Worm (Caenorhabditis elegans) whole organism, young adult: ENCODE data around the gene F16B12.4.

Experiments
- B0019.2 ChIP-seq: fragments of 200-800 bp; sonication (Bioruptor generic); conservative IDR thresholded peaks from 2 replicates; pipeline ENCODE4 v1.3.6; 2022; ENCODE audit warnings: missing genetic modification reagents, missing genetic modification characterization, missing compliant biosample characterization
- D2030.7 ChIP-seq: fragments of 200-800 bp; sonication (Bioruptor generic); IDR thresholded peaks from 2 replicates; pipeline ENCODE4 v1.3.6; 2022; ENCODE audit warnings: missing genetic modification reagents, missing genetic modification characterization, missing compliant biosample characterization
- F10E7.11 ChIP-seq: sonication (generic microtip); optimal IDR thresholded peaks from 2 replicates; lab custom pipeline; 2017; ENCODE audit warnings: mild to moderate bottlenecking, missing genetic modification characterization, moderate library complexity, missing compliant biosample characterization
- F33H1.4 ChIP-seq: fragments of 200-800 bp; sonication (Bioruptor generic); IDR thresholded peaks from 2 replicates; pipeline ENCODE4 v1.3.6; 2022; ENCODE audit warnings: missing genetic modification reagents, missing genetic modification characterization, missing compliant biosample characterization
- F55B11.4 ChIP-seq: sonication (generic microtip); optimal IDR thresholded peaks from 2 replicates; lab custom pipeline; 2016; ENCODE audit warnings: missing compliant biosample characterization, missing genetic modification characterization, borderline replicate concordance; ENCODE audit not compliant: insufficient read depth
- F57C9.4 ChIP-seq: sonication (generic microtip); optimal IDR thresholded peaks from 2 replicates; lab custom pipeline; 2017; ENCODE audit warnings: mild to moderate bottlenecking, missing genetic modification characterization, missing compliant biosample characterization
- K12H6.12 ChIP-seq: fragments of 200-800 bp; sonication (Bioruptor generic); optimal IDR thresholded peaks from 2 replicates; lab custom pipeline; 2018; ENCODE audit warnings: mild to moderate bottlenecking, missing genetic modification characterization, missing compliant biosample characterization
- T07F8.4 ChIP-seq: sonication (generic microtip); optimal IDR thresholded peaks from 2 replicates; lab custom pipeline; 2016; ENCODE audit warnings: mild to moderate bottlenecking, missing genetic modification characterization, moderate library complexity, missing compliant biosample characterization
- Y67H2A.10 ChIP-seq: fragments of 200-800 bp; sonication (Bioruptor generic); conservative IDR thresholded peaks from 2 replicates; pipeline ENCODE4 v1.3.6; 2022; ENCODE audit warnings: missing genetic modification reagents, missing genetic modification characterization, missing compliant biosample characterization
- Y79H2A.3 ChIP-seq: fragments of 200-800 bp; sonication (Bioruptor generic); conservative IDR thresholded peaks from 2 replicates; pipeline ENCODE4 v1.3.6; 2022; ENCODE audit warnings: missing genetic modification reagents, missing genetic modification characterization, missing compliant biosample characterization
- ama-1 ChIP-seq, 3 experiments: fragments of 150-350 bp in 1 of 3; sonication (generic microtip) in 2 of 3; optimal IDR thresholded peaks; 2 replicates each; lab custom pipeline; 2014 to 2018; ENCODE audit warnings: missing biosample characterization in 2 of 3, missing genetic modification characterization in 2 of 3, missing genetic modification reagents in 2 of 3
- attf-6 ChIP-seq: fragments of 200-800 bp; sonication (Bioruptor generic); IDR thresholded peaks from 2 replicates; pipeline ENCODE4 v1.3.6; 2022; ENCODE audit warnings: missing genetic modification reagents, missing genetic modification characterization, missing compliant biosample characterization
- ceh-40 ChIP-seq: fragments of 200-800 bp; sonication (Bioruptor generic); IDR thresholded peaks from 2 replicates; pipeline ENCODE4 v1.3.6; 2022; ENCODE audit warnings: missing genetic modification characterization, missing compliant biosample characterization
- ceh-58 ChIP-seq: fragments of 200-800 bp; sonication (Bioruptor generic); IDR thresholded peaks from 2 replicates; pipeline ENCODE4 v1.3.6; 2022; ENCODE audit warnings: missing genetic modification characterization, missing compliant biosample characterization
- ceh-91 ChIP-seq: fragments of 200-800 bp; sonication (Bioruptor generic); IDR thresholded peaks from 2 replicates; pipeline ENCODE4 v1.3.6; 2022; ENCODE audit warnings: missing genetic modification reagents, missing genetic modification characterization, missing compliant biosample characterization
- die-1 ChIP-seq: sonication (generic microtip); optimal IDR thresholded peaks from 2 replicates; lab custom pipeline; 2016; ENCODE audit warnings: missing genotype, mild to moderate bottlenecking, missing genetic modification characterization, missing compliant biosample characterization
- dox-1 ChIP-seq: fragments of 200-800 bp; sonication (Bioruptor generic); IDR thresholded peaks from 2 replicates; pipeline ENCODE4 v1.3.6; 2022; ENCODE audit warnings: missing genetic modification reagents, missing genetic modification characterization, missing compliant biosample characterization
- dpff-1 ChIP-seq: sonication (generic microtip); optimal IDR thresholded peaks from 2 replicates; lab custom pipeline; 2017; ENCODE audit warnings: mild to moderate bottlenecking, missing genetic modification characterization, missing compliant biosample characterization
- egl-18 ChIP-seq: fragments of 200-800 bp; sonication (Bioruptor generic); IDR thresholded peaks from 2 replicates; pipeline ENCODE4 v1.3.6; 2022; ENCODE audit warnings: missing genetic modification reagents, missing genetic modification characterization, missing compliant biosample characterization
- egl-44 ChIP-seq: fragments of 200-800 bp; sonication (Bioruptor generic); IDR thresholded peaks from 2 replicates; pipeline ENCODE4 v1.3.6; 2022; ENCODE audit warnings: missing genetic modification reagents, missing genetic modification characterization, missing compliant biosample characterization
- fkh-3 ChIP-seq: sonication (generic microtip); optimal IDR thresholded peaks from 2 replicates; lab custom pipeline; 2016; ENCODE audit warnings: mild to moderate bottlenecking, missing genetic modification characterization, missing compliant biosample characterization
- him-1 ChIP-seq: sonication (generic microtip); optimal IDR thresholded peaks from 2 replicates; lab custom pipeline; 2016; ENCODE audit warnings: missing genotype, missing genetic modification reagents, missing genetic modification characterization, missing compliant biosample characterization
- hlh-12 ChIP-seq: sonication (generic microtip); optimal IDR thresholded peaks from 2 replicates; lab custom pipeline; 2016; ENCODE audit warnings: missing genetic modification characterization, missing compliant biosample characterization
- hlh-26 ChIP-seq: fragments of 200-800 bp; sonication (Bioruptor generic); conservative IDR thresholded peaks from 2 replicates; pipeline ENCODE4 v1.3.6; 2022; ENCODE audit warnings: missing genetic modification reagents, missing genetic modification characterization, missing compliant biosample characterization
- lag-1 ChIP-seq: fragments of 200-800 bp; sonication (Bioruptor generic); IDR thresholded peaks from 2 replicates; pipeline ENCODE4 v1.3.6; 2022; ENCODE audit warnings: missing genetic modification reagents, missing genetic modification characterization, missing compliant biosample characterization
- let-607 ChIP-seq, 2 experiments: fragments of 200-800 bp in 1 of 2; sonication (Bioruptor generic) in 1 of 2; sonication (generic microtip) in 1 of 2; optimal IDR thresholded peaks; 2 replicates each; lab custom pipeline; 2016 to 2018; ENCODE audit warnings: mild to moderate bottlenecking in 2 of 2, missing compliant biosample characterization in 2 of 2, missing genetic modification characterization in 2 of 2, moderate library complexity in 2 of 2, missing genotype in 1 of 2
- lin-26 ChIP-seq: fragments of 200-800 bp; sonication (Bioruptor generic); IDR thresholded peaks from 2 replicates; pipeline ENCODE4 v1.3.6; 2022; ENCODE audit warnings: missing genetic modification reagents, missing genetic modification characterization, missing compliant biosample characterization
- madf-6 ChIP-seq: fragments of 200-800 bp; sonication (Bioruptor generic); IDR thresholded peaks from 2 replicates; pipeline ENCODE4 v1.3.6; 2022; ENCODE audit warnings: missing genetic modification reagents, missing genetic modification characterization, missing compliant biosample characterization
- madf-8 ChIP-seq: fragments of 200-800 bp; sonication (Bioruptor generic); conservative IDR thresholded peaks from 2 replicates; pipeline ENCODE4 v1.3.6; 2022; ENCODE audit warnings: missing genetic modification reagents, missing genetic modification characterization, missing compliant biosample characterization
- nfya-1 ChIP-seq: sonication (generic microtip); optimal IDR thresholded peaks from 2 replicates; lab custom pipeline; 2017; ENCODE audit warnings: antibody characterized with exemption, missing compliant biosample characterization, missing genetic modification characterization, borderline replicate concordance; ENCODE audit not compliant: insufficient read depth
- nhr-179 ChIP-seq: sonication (generic microtip); optimal IDR thresholded peaks from 2 replicates; lab custom pipeline; 2016; ENCODE audit warnings: mild to moderate bottlenecking, missing genetic modification characterization, missing compliant biosample characterization
- nhr-27 ChIP-seq: fragments of 200-800 bp; sonication (Bioruptor generic); optimal IDR thresholded peaks from 2 replicates; lab custom pipeline; 2018; ENCODE audit warnings: mild to moderate bottlenecking, missing genetic modification characterization, moderate library complexity, missing compliant biosample characterization
- rpc-1 ChIP-seq, 2 experiments: fragments of 150-350 bp in 1 of 2; sonication (generic microtip) in 1 of 2; optimal IDR thresholded peaks; 2 replicates each; lab custom pipeline; 2014 to 2018; ENCODE audit warnings: missing biosample characterization in 1 of 2, missing genetic modification characterization in 1 of 2, missing genetic modification reagents in 1 of 2, missing genotype in 1 of 2
- snpc-1.1 ChIP-seq: sonication (generic microtip); optimal IDR thresholded peaks from 2 replicates; lab custom pipeline; 2017; ENCODE audit warnings: missing genetic modification characterization, mild to moderate bottlenecking, missing compliant biosample characterization, antibody characterized with exemption, moderate library complexity, missing genotype, missing genetic modification reagents; ENCODE audit not compliant: insufficient read depth
- snpc-1.3 ChIP-seq: sonication (generic microtip); optimal IDR thresholded peaks from 2 replicates; lab custom pipeline; 2017; ENCODE audit warnings: missing genetic modification characterization, mild to moderate bottlenecking, missing compliant biosample characterization, antibody characterized with exemption, moderate library complexity, missing genotype, missing genetic modification reagents; ENCODE audit not compliant: insufficient read depth
- snpc-3.4 ChIP-seq: sonication (generic microtip); optimal IDR thresholded peaks from 2 replicates; lab custom pipeline; 2017; ENCODE audit warnings: missing genetic modification characterization, mild to moderate bottlenecking, missing compliant biosample characterization, antibody characterized with exemption, moderate library complexity, missing genotype, missing genetic modification reagents
- snpc-4 ChIP-seq, 5 experiments: fragments of 150-350 bp in 1 of 5; sonication (generic microtip) in 4 of 5; optimal IDR thresholded peaks; 2 replicates each; lab custom pipeline; 2014 to 2018; ENCODE audit warnings: missing genetic modification characterization in 5 of 5, missing biosample characterization in 3 of 5, antibody characterized with exemption in 2 of 5, mild to moderate bottlenecking in 2 of 5, missing compliant biosample characterization in 2 of 5, missing genotype in 2 of 5, moderate library complexity in 2 of 5, missing genetic modification reagents in 1 of 5
- unc-62 ChIP-seq: fragments of 150-350 bp; optimal IDR thresholded peaks from 2 replicates; lab custom pipeline; 2014; ENCODE audit warnings: missing biosample characterization, missing genetic modification reagents, missing genetic modification characterization
- zfh-2 ChIP-seq: fragments of 200-800 bp; sonication (Bioruptor generic); conservative IDR thresholded peaks from 2 replicates; pipeline ENCODE4 v1.3.6; 2022; ENCODE audit warnings: missing genetic modification reagents, missing genetic modification characterization, missing compliant biosample characterization
- zim-3 ChIP-seq: sonication (generic microtip); optimal IDR thresholded peaks from 2 replicates; lab custom pipeline; 2017; ENCODE audit warnings: mild to moderate bottlenecking, missing genetic modification characterization, moderate library complexity, missing compliant biosample characterization
- ztf-18 ChIP-seq: sonication (generic microtip); optimal IDR thresholded peaks from 2 replicates; lab custom pipeline; 2016; ENCODE audit warnings: missing genotype, mild to moderate bottlenecking, missing genetic modification characterization, missing compliant biosample characterization
- ztf-26 ChIP-seq: sonication (generic microtip); optimal IDR thresholded peaks from 2 replicates; lab custom pipeline; 2017; ENCODE audit warnings: missing genetic modification characterization, missing compliant biosample characterization
- ztf-28 ChIP-seq: fragments of 200-800 bp; sonication (Bioruptor generic); IDR thresholded peaks from 2 replicates; pipeline ENCODE4 v1.3.6; 2022; ENCODE audit warnings: missing genetic modification reagents, missing genetic modification characterization, missing compliant biosample characterization
- ztf-3 ChIP-seq: fragments of 200-800 bp; sonication (Bioruptor generic); optimal IDR thresholded peaks from 2 replicates; lab custom pipeline; 2018; ENCODE audit warnings: mild to moderate bottlenecking, missing genetic modification characterization, missing compliant biosample characterization

The F16B12.4 gene

ce11 chrX:14108245-14108644 is 9.8 kb upstream of the F16B12.4 start, which contains the start of gene F16B12.7:
Gene F16B12.7, plus strand, starts transcription at chrX:14108545.
- no peak for TF ChIP-seq snpc-1.1 (tag; lab: Kevin White, UChicago)
- TF ChIP-seq F33H1.4 (GFP tag; lab: Robert Waterston, UW): no peak
- TF ChIP-seq Y79H2A.3 (GFP tag; lab: Robert Waterston, UW): no peak
- TF ChIP-seq hlh-26 (GFP tag; lab: Robert Waterston, UW): no peak
- TF ChIP-seq ceh-58: no peak
- no peak for TF ChIP-seq D2030.7 (GFP tag; lab: Robert Waterston, UW)
- TF ChIP-seq ztf-28: no peak
- TF ChIP-seq egl-44 (GFP tag; lab: Robert Waterston, UW): no peak
- TF ChIP-seq nhr-179: no peak
- no peak for TF ChIP-seq dox-1 (GFP tag; lab: Robert Waterston, UW)
- TF ChIP-seq madf-6 (GFP tag; lab: Robert Waterston, UW): no peak
- no peak for TF ChIP-seq F57C9.4 (tag; lab: Kevin White, UChicago)
- TF ChIP-seq die-1 (tag; lab: Kevin White, UChicago): no peak
- TF ChIP-seq madf-8 (GFP tag; lab: Robert Waterston, UW): no peak
- no peak for TF ChIP-seq nfya-1 (tag; lab: Kevin White, UChicago)
- no peak for TF ChIP-seq F55B11.4
- TF ChIP-seq, all 124 proteins: peak for 0

ce11 chrX:14102474-14102873 is 4.0 kb upstream of the F16B12.4 start:
- TF ChIP-seq unc-62 (no peak), nfya-1 (tag; lab: Kevin White, UChicago) (no peak), attf-6 (no peak), let-607 (tag; optimal IDR thresholded peaks at IDR 0.05; lab: Kevin White, UChicago) (no peak), ceh-91 (no peak), ama-1 (optimal IDR thresholded peaks at IDR 0.05; lab: Kevin White, UChicago) (no peak), ama-1 (GFP tag; optimal IDR thresholded peaks at IDR 0.05; lab: Kevin White, UChicago) (no peak), Y79H2A.3 (GFP tag; lab: Robert Waterston, UW) (no peak), F10E7.11 (tag; lab: Kevin White, UChicago) (no peak), hlh-12 (tag; lab: Kevin White, UChicago) (no peak), B0019.2 (no peak), zfh-2 (no peak)

DNA sequence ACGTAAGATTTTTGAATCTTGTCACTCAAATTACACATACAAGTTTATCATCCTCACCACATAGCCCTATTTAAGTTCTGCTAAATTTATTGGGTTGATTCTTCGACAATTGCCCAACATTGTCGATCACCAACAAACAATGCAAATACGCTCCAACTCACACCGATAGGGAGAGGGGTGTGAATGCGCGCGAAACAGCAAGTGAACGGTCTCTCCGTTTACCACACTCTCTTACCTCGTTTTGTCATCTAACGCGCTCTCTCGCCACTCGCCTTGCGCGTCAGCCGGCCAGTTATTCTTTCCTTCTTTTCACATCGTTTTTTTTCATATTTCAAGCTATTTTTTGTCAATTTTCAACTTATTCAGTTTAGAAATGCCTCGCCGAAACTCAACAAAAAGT is 3.5 kb upstream of the F16B12.4 start, which contains the start of gene F16B12.6:
TSS of gene F16B12.6 (plus strand) at position 331 of the 400 bp plus-strand sequence.
- TF ChIP-seq F55B11.4 (no peak), snpc-4 (GFP tag; optimal IDR thresholded peaks at IDR 0.05; lab: Kevin White, UChicago) (no peak), snpc-4 (tag; optimal IDR thresholded peaks at IDR 0.05; lab: Kevin White, UChicago) (peak in 3 of 4 experiments; percentile 16 to 49 (median 17)), snpc-3.4 (tag; lab: Kevin White, UChicago) (no peak), him-1 (tag; lab: Kevin White, UChicago) (no peak), ztf-26 (tag; lab: Kevin White, UChicago) (peak; percentile 16), egl-18 (GFP tag; lab: Robert Waterston, UW) (0 out of 2 replicates have a peak, but pooled peaks have one; percentile 67), fkh-3 (no peak), ztf-3 (GFP tag; lab: Kevin White, UChicago) (no peak), nhr-27 (tag; lab: Kevin White, UChicago) (no peak), zfh-2 (0 out of 2 replicates have a peak, but pooled peaks have one; percentile 39), lin-26 (GFP tag; lab: Robert Waterston, UW) (no peak), ztf-18 (tag; lab: Kevin White, UChicago) (peak; percentile 37), rpc-1 (optimal IDR thresholded peaks at IDR 0.05; lab: Kevin White, UChicago) (no peak), rpc-1 (tag; optimal IDR thresholded peaks at IDR 0.05; lab: Kevin White, UChicago) (no peak), dpff-1 (no peak), ceh-40 (no peak), zim-3 (tag; lab: Kevin White, UChicago) (no peak), let-607 (tag; optimal IDR thresholded peaks at IDR 0.05; lab: Kevin White, UChicago) (peak in 1 of 2 experiments; percentile 5), B0019.2 (no peak), snpc-1.3 (tag; lab: Kevin White, UChicago) (no peak), T07F8.4 (tag; lab: Kevin White, UChicago) (no peak), lag-1 (no peak), Y67H2A.10 (GFP tag; lab: Robert Waterston, UW) (no peak), K12H6.12 (tag; lab: Kevin White, UChicago) (peak; percentile 71)
